Fruit fly (Drosophila melanogaster) whole organism, embryonic: ENCODE data around the gene P58IPK.

Experiments
- Asciz ChIP-seq: fragments of 200-800 bp; sonication (Bioruptor generic); optimal IDR thresholded peaks from 2 replicates; lab custom pipeline; 2017; ENCODE audit warnings: missing biosample characterization, mild to moderate bottlenecking, missing genetic modification characterization, missing genetic modification reagents
- Atf6 ChIP-seq: fragments of 200-800 bp; sonication (Bioruptor generic); IDR thresholded peaks from 2 replicates; pipeline ENCODE4 v1.3.6; 2022; ENCODE audit warnings: missing biosample characterization, missing genetic modification characterization
- CG10209 ChIP-seq: fragments of 200-800 bp; sonication (Bioruptor generic); optimal IDR thresholded peaks from 3 replicates; lab custom pipeline; 2017; ENCODE audit warnings: missing biosample characterization, mild to moderate bottlenecking, missing genetic modification characterization, missing genetic modification reagents
- CG10274 ChIP-seq: fragments of 200-800 bp; sonication (Bioruptor generic); optimal IDR thresholded peaks from 3 replicates; lab custom pipeline; 2017; ENCODE audit warnings: missing biosample characterization, mild to moderate bottlenecking, missing genetic modification characterization
- CG12155 ChIP-seq: fragments of 200-800 bp; sonication (Bioruptor generic); optimal IDR thresholded peaks from 3 replicates; lab custom pipeline; 2016; ENCODE audit warnings: missing biosample characterization, missing genetic modification characterization
- CG12744 ChIP-seq: fragments of 200-800 bp; sonication (Bioruptor generic); optimal IDR thresholded peaks from 2 replicates; lab custom pipeline; 2016; ENCODE audit warnings: missing biosample characterization, missing genetic modification characterization
- CG14441 ChIP-seq: fragments of 200-800 bp; sonication (Bioruptor generic); IDR thresholded peaks from 2 replicates; pipeline ENCODE4 v1.3.6; 2022; ENCODE audit warnings: missing biosample characterization, missing genetic modification characterization
- CG14667 ChIP-seq: fragments of 200-800 bp; sonication (Bioruptor generic); IDR thresholded peaks from 2 replicates; pipeline ENCODE4 v1.3.6; 2022; ENCODE audit warnings: missing biosample characterization, missing genetic modification characterization
- CG17186 ChIP-seq: fragments of 200-800 bp; sonication (Bioruptor generic); optimal IDR thresholded peaks from 3 replicates; lab custom pipeline; 2017; ENCODE audit warnings: missing biosample characterization, missing genetic modification reagents, missing genetic modification characterization
- CG18262 ChIP-seq: fragments of 200-800 bp; optimal IDR thresholded peaks from 3 replicates; lab custom pipeline; 2019; ENCODE audit warnings: missing biosample characterization, mild to moderate bottlenecking, missing genetic modification characterization, moderate library complexity
- CG1832 ChIP-seq: fragments of 200-800 bp; sonication (Bioruptor generic); optimal IDR thresholded peaks from 2 replicates; lab custom pipeline; 2017; ENCODE audit warnings: missing biosample characterization, mild to moderate bottlenecking, missing genetic modification characterization, inconsistent platforms
- CG31224 ChIP-seq: fragments of 200-800 bp; sonication (Bioruptor generic); IDR thresholded peaks from 2 replicates; pipeline ENCODE4 v1.3.6; 2022; ENCODE audit warnings: missing biosample characterization, missing genetic modification characterization
- CG3281 ChIP-seq: fragments of 200-800 bp; sonication (Bioruptor generic); optimal IDR thresholded peaks from 3 replicates; lab custom pipeline; 2017; ENCODE audit warnings: missing biosample characterization, mild to moderate bottlenecking, missing genetic modification characterization
- CG3407 ChIP-seq: fragments of 200-800 bp; sonication (Bioruptor generic); optimal IDR thresholded peaks from 2 replicates; lab custom pipeline; 2018; ENCODE audit warnings: missing biosample characterization, mild to moderate bottlenecking, missing genetic modification characterization
- CG34376 ChIP-seq: fragments of 200-800 bp; sonication (Bioruptor generic); optimal IDR thresholded peaks from 2 replicates; lab custom pipeline; 2018; ENCODE audit warnings: missing biosample characterization, mild to moderate bottlenecking, missing genetic modification characterization
- CG4730 ChIP-seq: fragments of 200-800 bp; sonication (Bioruptor generic); IDR thresholded peaks from 2 replicates; pipeline ENCODE4 v1.3.6; 2022; ENCODE audit warnings: missing biosample characterization, missing genetic modification characterization
- CG6654 ChIP-seq: fragments of 200-800 bp; sonication (Bioruptor generic); optimal IDR thresholded peaks from 2 replicates; lab custom pipeline; 2017; ENCODE audit warnings: missing biosample characterization, mild to moderate bottlenecking, missing genetic modification characterization
- CG7786 ChIP-seq: fragments of 200-800 bp; sonication (Bioruptor generic); optimal IDR thresholded peaks from 2 replicates; lab custom pipeline; 2016; ENCODE audit warnings: missing biosample characterization, missing genetic modification characterization
- CG7963 ChIP-seq: fragments of 200-800 bp; sonication (Bioruptor generic); IDR thresholded peaks from 3 replicates; pipeline ENCODE4 v1.3.6; 2022; ENCODE audit warnings: missing biosample characterization, missing genetic modification characterization; ENCODE audit not compliant: partially characterized antibody
- CG8478 ChIP-seq: fragments of >200 bp; optimal IDR thresholded peaks from 2 replicates; lab custom pipeline; 2018
- D19A ChIP-seq: fragments of 200-800 bp; optimal IDR thresholded peaks from 3 replicates; lab custom pipeline; 2019; ENCODE audit warnings: missing biosample characterization, mild to moderate bottlenecking, missing genetic modification characterization, moderate library complexity
- Dad ChIP-seq: fragments of 200-800 bp; sonication (Bioruptor generic); optimal IDR thresholded peaks from 3 replicates; lab custom pipeline; 2016; ENCODE audit warnings: missing biosample characterization, missing genetic modification characterization
- Deaf1 ChIP-seq: fragments of 200-800 bp; optimal IDR thresholded peaks from 3 replicates; lab custom pipeline; 2019; ENCODE audit warnings: missing biosample characterization, mild to moderate bottlenecking, missing genetic modification characterization, moderate library complexity
- Dll ChIP-seq: fragments of 200-800 bp; sonication (Bioruptor generic); IDR thresholded peaks from 4 replicates; pipeline ENCODE4 v1.3.6; 2022; ENCODE audit warnings: missing biosample characterization, missing genetic modification characterization; ENCODE audit not compliant: partially characterized antibody
- Gsc ChIP-seq: fragments of 200-800 bp; sonication (Bioruptor generic); IDR thresholded peaks from 2 replicates; pipeline ENCODE4 v1.3.6; 2022; ENCODE audit warnings: missing biosample characterization, missing genetic modification characterization
- Hmx ChIP-seq: fragments of 200-800 bp; sonication (Bioruptor generic); optimal IDR thresholded peaks from 2 replicates; lab custom pipeline; 2016; ENCODE audit warnings: missing biosample characterization, missing genetic modification characterization
- Hr78 ChIP-seq, 2 experiments: fragments of 200-800 bp in 1 of 2; fragments of >200 bp in 1 of 2; sonication (Bioruptor generic) in 1 of 2; optimal IDR thresholded peaks; 2 replicates each; lab custom pipeline; 2017 to 2019; ENCODE audit warnings: missing biosample characterization in 2 of 2, missing genetic modification characterization in 2 of 2, mild to moderate bottlenecking in 1 of 2, moderate library complexity in 1 of 2
- Hsf ChIP-seq: fragments of 200-800 bp; sonication (Bioruptor generic); optimal IDR thresholded peaks from 3 replicates; lab custom pipeline; 2016; ENCODE audit warnings: missing biosample characterization, missing genetic modification characterization
- Lim3 ChIP-seq: fragments of 200-800 bp; sonication (Bioruptor generic); IDR thresholded peaks from 2 replicates; pipeline ENCODE4 v1.3.6; 2022; ENCODE audit warnings: missing biosample characterization, missing genetic modification characterization
- Ptx1 ChIP-seq: fragments of 200-800 bp; sonication (Bioruptor generic); IDR thresholded peaks from 2 replicates; pipeline ENCODE4 v1.3.6; 2022; ENCODE audit warnings: missing biosample characterization, missing genetic modification characterization
- Six4 ChIP-seq: fragments of 200-800 bp; sonication (Bioruptor generic); optimal IDR thresholded peaks from 2 replicates; lab custom pipeline; 2016; ENCODE audit warnings: missing biosample characterization, missing genetic modification characterization
- Stat92E ChIP-seq, 3 experiments: fragments of >200 bp in 2 of 3; fragments of 200-800 bp in 1 of 3; sonication (Bioruptor generic) in 1 of 3; optimal IDR thresholded peaks; 2 replicates each; lab custom pipeline; 2017 to 2019; ENCODE audit warnings: missing biosample characterization in 3 of 3, missing genetic modification characterization in 3 of 3, mild to moderate bottlenecking in 1 of 3, moderate library complexity in 1 of 3
- Taf1 ChIP-seq: fragments of 200-800 bp; sonication (Bioruptor generic); IDR thresholded peaks from 2 replicates; pipeline ENCODE4 v1.3.6; 2022; ENCODE audit warnings: missing biosample characterization, missing genetic modification characterization
- ab ChIP-seq: fragments of 200-800 bp; sonication (Bioruptor generic); optimal IDR thresholded peaks from 2 replicates; lab custom pipeline; 2016; ENCODE audit warnings: missing biosample characterization, missing genetic modification characterization
- ash1 ChIP-seq: fragments of 200-800 bp; sonication (Bioruptor generic); optimal IDR thresholded peaks from 2 replicates; lab custom pipeline; 2018; ENCODE audit warnings: missing biosample characterization, mild to moderate bottlenecking, missing genetic modification characterization
- bab2 ChIP-seq: fragments of 200-800 bp; sonication (Bioruptor generic); optimal IDR thresholded peaks from 2 replicates; lab custom pipeline; 2016; ENCODE audit warnings: missing biosample characterization, missing genetic modification characterization
- bbx ChIP-seq: fragments of 200-800 bp; sonication (Bioruptor generic); IDR thresholded peaks from 2 replicates; pipeline ENCODE4 v1.3.6; 2022; ENCODE audit warnings: missing biosample characterization, missing genetic modification characterization; ENCODE audit not compliant: partially characterized antibody
- dati ChIP-seq: fragments of 200-800 bp; sonication (Bioruptor generic); IDR thresholded peaks from 2 replicates; pipeline ENCODE4 v1.3.6; 2022; ENCODE audit warnings: missing biosample characterization, missing genetic modification characterization
- dpn ChIP-seq, 2 experiments: fragments of 200-800 bp; sonication (Bioruptor generic); optimal IDR thresholded peaks; 3 replicates each; lab custom pipeline; 2016; ENCODE audit warnings: missing biosample characterization in 2 of 2, missing genetic modification characterization in 2 of 2
- eyg ChIP-seq: fragments of 200-800 bp; sonication (Bioruptor generic); optimal IDR thresholded peaks from 3 replicates; lab custom pipeline; 2016; ENCODE audit warnings: missing biosample characterization, missing genetic modification characterization
- gcm2 ChIP-seq: fragments of 200-800 bp; sonication (Bioruptor generic); optimal IDR thresholded peaks from 2 replicates; lab custom pipeline; 2016; ENCODE audit warnings: missing biosample characterization, missing genetic modification characterization
- h ChIP-seq: fragments of >200 bp; optimal IDR thresholded peaks from 2 replicates; lab custom pipeline; 2017
- inv ChIP-seq: fragments of 200-800 bp; sonication (Bioruptor generic); IDR thresholded peaks from 2 replicates; pipeline ENCODE4 v1.3.6; 2022; ENCODE audit warnings: missing biosample characterization, missing genetic modification characterization; ENCODE audit not compliant: partially characterized antibody
- mld ChIP-seq: fragments of 200-800 bp; sonication (Bioruptor generic); IDR thresholded peaks from 3 replicates; pipeline ENCODE4 v1.3.6; 2022; ENCODE audit warnings: missing biosample characterization, missing genetic modification characterization; ENCODE audit not compliant: partially characterized antibody
- nerfin-2 ChIP-seq: fragments of 200-800 bp; sonication (Bioruptor generic); IDR thresholded peaks from 2 replicates; pipeline ENCODE4 v1.3.6; 2022; ENCODE audit warnings: missing biosample characterization, missing genetic modification characterization; ENCODE audit not compliant: partially characterized antibody
- odd ChIP-seq: fragments of 200-800 bp; sonication (Bioruptor generic); optimal IDR thresholded peaks from 2 replicates; lab custom pipeline; 2017; ENCODE audit warnings: missing biosample characterization, mild to moderate bottlenecking, missing genetic modification characterization
- pan ChIP-seq, 4 experiments: fragments of >200 bp in 3 of 4; fragments of 200-800 bp in 1 of 4; sonication (Bioruptor generic) in 1 of 4; optimal IDR thresholded peaks in 3 of 4; IDR thresholded peaks in 1 of 4; 2 replicates each; pipeline versions ENCODE4 v1.3.6 to Lab custom; 2017 to 2022; ENCODE audit warnings: missing biosample characterization in 2 of 4, missing genetic modification characterization in 2 of 4, mixed read lengths in 1 of 4
- shn ChIP-seq: fragments of 200-800 bp; sonication (Bioruptor generic); optimal IDR thresholded peaks from 3 replicates; lab custom pipeline; 2016; ENCODE audit warnings: missing biosample characterization, missing genetic modification characterization
- trem ChIP-seq: fragments of 200-800 bp; optimal IDR thresholded peaks from 3 replicates; lab custom pipeline; 2019; ENCODE audit warnings: missing biosample characterization, mild to moderate bottlenecking, missing genetic modification characterization, moderate library complexity

Gene P58IPK

dm6 chr3R:9618331-9618730 is 31.6 kb downstream of the P58IPK start (continued):
- TF ChIP-seq CG8478 (lab: Kevin White, UChicago) (no peak), bab2 (GFP tag; lab: Kevin White, UChicago) (peak; percentile 76), CG18262 (tag; lab: Kevin White, UChicago) (peak; percentile 45), Taf1 (GFP tag; lab: Robert Waterston, UW) (peak; percentile 40; the same call in 1 of the 2 replicates), nerfin-2 (GFP tag; lab: Robert Waterston, UW) (no peak), dati (peak; percentile 70), D19A (tag; lab: Kevin White, UChicago) (peak; percentile 8), Gsc (peak; percentile 64), Ptx1 (peak; percentile 83), CG31224 (GFP tag; lab: Robert Waterston, UW) (0 out of 2 replicates have a peak, but pooled peaks have one; percentile 15), CG3407 (peak; percentile 61), CG7963 (GFP tag; lab: Robert Waterston, UW) (no peak), Dll (GFP tag; lab: Robert Waterston, UW) (no peak), Atf6 (GFP tag; lab: Robert Waterston, UW) (peak; percentile 49; the same call in 1 of the 2 replicates), CG10209 (GFP tag; lab: Kevin White, UChicago) (peak; percentile 54), CG6654 (peak; percentile 56), bbx (no peak), trem (peak; percentile 15), Asciz (peak; percentile 71), odd (GFP tag; lab: Kevin White, UChicago) (peak; percentile 34), CG34376 (no peak), dpn (GFP tag; optimal IDR thresholded peaks at IDR 0.05; lab: Kevin White, UChicago) (peak; percentile 67 to 76), eyg (GFP tag; lab: Kevin White, UChicago) (peak; percentile 4), CG3281 (peak; percentile 57), CG17186 (GFP tag; lab: Kevin White, UChicago) (peak; percentile 35), Dad (GFP tag; lab: Kevin White, UChicago) (peak; percentile 60), CG12744 (GFP tag; lab: Kevin White, UChicago) (no peak), CG4730 (GFP tag; lab: Robert Waterston, UW) (peak; percentile 77), Six4 (peak; percentile 62), CG14667 (GFP tag; lab: Robert Waterston, UW) (peak; percentile 50), CG7786 (GFP tag; lab: Kevin White, UChicago) (peak; percentile 59), inv (GFP tag; lab: Robert Waterston, UW) (no peak), Deaf1 (no peak), CG1832 (GFP tag; lab: Kevin White, UChicago) (no peak), Hmx (GFP tag; lab: Kevin White, UChicago) (no peak), Hsf (peak; percentile 72), mld (no peak), CG10274 (GFP tag; lab: Kevin White, UChicago) (peak; percentile 24), CG12155 (peak; percentile 43), Lim3 (peak; percentile 20; the same call in 1 of the 2 replicates), ash1 (GFP tag; lab: Kevin White, UChicago) (no peak), ab (peak; percentile 71), h (lab: Kevin White, UChicago) (no peak), Hr78 (GFP tag; optimal IDR thresholded peaks at IDR 0.05; lab: Kevin White, UChicago) (peak in 1 of 2 experiments; percentile 43), CG14441 (GFP tag; lab: Robert Waterston, UW) (peak; percentile 79), pan (optimal IDR thresholded peaks at IDR 0.05; lab: Kevin White, UChicago) (no peak), pan (GFP tag; optimal IDR thresholded peaks at IDR 0.05 in 1 of 2, IDR thresholded peaks at IDR 0.05 in 1 of 2) (peak in 1 of 2 experiments; percentile 86), gcm2 (GFP tag; lab: Kevin White, UChicago) (peak; percentile 69), Stat92E (GFP tag; optimal IDR thresholded peaks at IDR 0.05; lab: Kevin White, UChicago) (no peak), shn (GFP tag; lab: Kevin White, UChicago) (peak; percentile 46)
